Fruit fly (Drosophila melanogaster) whole organism, embryonic: ENCODE results near the gene CG14194.
A peak's percentile ranks its signal among the peaks of the same experiment; 100 is the strongest.

Source experiments
- BEAF-32 ChIP-seq: fragments of 200-800 bp; sonication (Bioruptor generic); optimal IDR thresholded peaks from 3 replicates; lab custom pipeline; 2017; ENCODE audit warnings: missing biosample characterization, missing genetic modification characterization, mild to moderate bottlenecking, moderate library complexity, missing genetic modification reagents
- CG11456 ChIP-seq: fragments of 200-800 bp; sonication (Bioruptor generic); IDR thresholded peaks from 3 replicates; pipeline ENCODE4 v1.3.6; 2022; ENCODE audit warnings: missing biosample characterization, missing genetic modification characterization
- CG11723 ChIP-seq: fragments of 200-800 bp; sonication (Bioruptor generic); optimal IDR thresholded peaks from 2 replicates; lab custom pipeline; 2017; ENCODE audit warnings: missing biosample characterization, mild to moderate bottlenecking, missing genetic modification characterization
- CG12071 ChIP-seq: fragments of 200-800 bp; sonication (Bioruptor generic); optimal IDR thresholded peaks from 3 replicates; lab custom pipeline; 2018; ENCODE audit warnings: missing biosample characterization, mild to moderate bottlenecking, missing genetic modification characterization
- CG15269 ChIP-seq: fragments of 200-800 bp; sonication (Bioruptor generic); optimal IDR thresholded peaks from 2 replicates; lab custom pipeline; 2018; ENCODE audit warnings: missing biosample characterization, mild to moderate bottlenecking, missing genetic modification characterization, moderate library complexity
- CG17385 ChIP-seq: fragments of 200-800 bp; sonication (Bioruptor generic); optimal IDR thresholded peaks from 3 replicates; lab custom pipeline; 2018; ENCODE audit warnings: missing biosample characterization, mild to moderate bottlenecking, missing genetic modification characterization
- CG17802 ChIP-seq: fragments of 200-800 bp; sonication (Bioruptor generic); optimal IDR thresholded peaks from 2 replicates; lab custom pipeline; 2018; ENCODE audit warnings: missing biosample characterization, mild to moderate bottlenecking, missing genetic modification characterization, moderate library complexity
- CG18619 ChIP-seq: fragments of 200-800 bp; sonication (Bioruptor generic); optimal IDR thresholded peaks from 3 replicates; lab custom pipeline; 2017; ENCODE audit warnings: missing biosample characterization, mild to moderate bottlenecking, missing genetic modification characterization
- CG2120 ChIP-seq: fragments of 200-800 bp; sonication (Bioruptor generic); optimal IDR thresholded peaks from 3 replicates; lab custom pipeline; 2016; ENCODE audit warnings: missing biosample characterization, missing genetic modification characterization
- CG2129 ChIP-seq: fragments of 200-800 bp; sonication (Bioruptor generic); IDR thresholded peaks from 2 replicates; pipeline ENCODE4 v1.3.6; 2022; ENCODE audit warnings: missing biosample characterization, missing genetic modification characterization; ENCODE audit not compliant: partially characterized antibody
- CG2199 ChIP-seq: fragments of 200-800 bp; sonication (Bioruptor generic); IDR thresholded peaks from 3 replicates; pipeline ENCODE4 v1.3.6; 2022; ENCODE audit warnings: missing biosample characterization, missing genetic modification characterization
- CG30020 ChIP-seq: fragments of 200-800 bp; optimal IDR thresholded peaks from 2 replicates; lab custom pipeline; 2019; ENCODE audit warnings: missing biosample characterization, mild to moderate bottlenecking, missing genetic modification characterization, moderate library complexity
- CG30431 ChIP-seq: fragments of 200-800 bp; sonication (Bioruptor generic); optimal IDR thresholded peaks from 2 replicates; lab custom pipeline; 2017; ENCODE audit warnings: missing biosample characterization, missing genetic modification characterization
- CG3163 ChIP-seq: fragments of 200-800 bp; sonication (Bioruptor generic); optimal IDR thresholded peaks from 3 replicates; lab custom pipeline; 2016; ENCODE audit warnings: missing biosample characterization, missing genetic modification characterization
- CG43689 ChIP-seq: fragments of 200-800 bp; sonication (Bioruptor generic); IDR thresholded peaks from 2 replicates; pipeline ENCODE4 v1.3.6; 2022; ENCODE audit warnings: missing biosample characterization, missing genetic modification characterization
- CG5953 ChIP-seq: fragments of 200-800 bp; sonication (Bioruptor generic); IDR thresholded peaks from 2 replicates; pipeline ENCODE4 v1.3.6; 2022; ENCODE audit warnings: missing biosample characterization, missing genetic modification characterization
- CG7357 ChIP-seq: fragments of 200-800 bp; sonication (Bioruptor generic); IDR thresholded peaks from 3 replicates; pipeline ENCODE4 v1.3.6; 2022; ENCODE audit warnings: missing biosample characterization, missing genetic modification characterization
- CG7372 ChIP-seq: fragments of 200-800 bp; sonication (Bioruptor generic); IDR thresholded peaks from 2 replicates; pipeline ENCODE4 v1.3.6; 2022; ENCODE audit warnings: missing biosample characterization, missing genetic modification characterization
- CG9437 ChIP-seq: fragments of 200-800 bp; sonication (Bioruptor generic); optimal IDR thresholded peaks from 2 replicates; lab custom pipeline; 2018; ENCODE audit warnings: missing biosample characterization, mild to moderate bottlenecking, missing genetic modification characterization
- Camta ChIP-seq: fragments of 200-800 bp; sonication (Bioruptor generic); optimal IDR thresholded peaks from 2 replicates; lab custom pipeline; 2016; ENCODE audit warnings: missing biosample characterization, missing genetic modification characterization
- CrebB ChIP-seq: fragments of 200-800 bp; sonication (Bioruptor generic); optimal IDR thresholded peaks from 3 replicates; lab custom pipeline; 2018; ENCODE audit warnings: missing biosample characterization, mild to moderate bottlenecking, missing genetic modification characterization
- Deaf1 ChIP-seq: fragments of 200-800 bp; optimal IDR thresholded peaks from 3 replicates; lab custom pipeline; 2019; ENCODE audit warnings: missing biosample characterization, mild to moderate bottlenecking, missing genetic modification characterization, moderate library complexity
- H2.0 ChIP-seq: fragments of 200-800 bp; sonication (Bioruptor generic); IDR thresholded peaks from 2 replicates; pipeline ENCODE4 v1.3.6; 2022; ENCODE audit warnings: missing biosample characterization, missing genetic modification characterization
- HHEX ChIP-seq: fragments of 200-800 bp; sonication (Bioruptor generic); optimal IDR thresholded peaks from 3 replicates; lab custom pipeline; 2017; ENCODE audit warnings: missing biosample characterization, mild to moderate bottlenecking, missing genetic modification characterization, missing genetic modification reagents
- Hey ChIP-seq: fragments of 200-800 bp; sonication (Bioruptor generic); optimal IDR thresholded peaks from 3 replicates; lab custom pipeline; 2018; ENCODE audit warnings: missing biosample characterization, mild to moderate bottlenecking, missing genetic modification characterization
- Hmr ChIP-seq: fragments of 200-800 bp; sonication (Bioruptor generic); optimal IDR thresholded peaks from 3 replicates; lab custom pipeline; 2017; ENCODE audit warnings: mild to moderate bottlenecking, missing biosample characterization, missing genetic modification reagents, missing genetic modification characterization
- NC2α ChIP-seq: fragments of 200-800 bp; sonication (Bioruptor generic); optimal IDR thresholded peaks from 2 replicates; lab custom pipeline; 2016; ENCODE audit warnings: missing biosample characterization, missing genetic modification characterization
- PHDP ChIP-seq: fragments of 200-800 bp; sonication (Bioruptor generic); optimal IDR thresholded peaks from 3 replicates; lab custom pipeline; 2018; ENCODE audit warnings: missing biosample characterization, mild to moderate bottlenecking, missing genetic modification characterization, moderate library complexity
- Poxn ChIP-seq: fragments of 200-800 bp; sonication (Bioruptor generic); IDR thresholded peaks from 2 replicates; pipeline ENCODE4 v1.3.6; 2022; ENCODE audit warnings: missing biosample characterization, missing genetic modification characterization
- Rfx ChIP-seq: fragments of 200-800 bp; sonication (Bioruptor generic); IDR thresholded peaks from 2 replicates; pipeline ENCODE4 v1.3.6; 2022; ENCODE audit warnings: missing biosample characterization, missing genetic modification characterization
- Sox102F ChIP-seq: fragments of 200-800 bp; sonication (Bioruptor generic); optimal IDR thresholded peaks from 2 replicates; lab custom pipeline; 2018; ENCODE audit warnings: missing biosample characterization, mild to moderate bottlenecking, missing genetic modification characterization, moderate library complexity
- ase ChIP-seq: fragments of 200-800 bp; sonication (Bioruptor generic); IDR thresholded peaks from 3 replicates; pipeline ENCODE4 v1.3.6; 2022; ENCODE audit warnings: missing biosample characterization, missing genetic modification characterization
- az2 ChIP-seq: fragments of 200-800 bp; sonication (Bioruptor generic); optimal IDR thresholded peaks from 3 replicates; lab custom pipeline; 2016; ENCODE audit warnings: missing biosample characterization, missing genetic modification characterization
- bowl ChIP-seq: fragments of 200-800 bp; sonication (Bioruptor generic); IDR thresholded peaks from 2 replicates; pipeline ENCODE4 v1.3.6; 2022; ENCODE audit warnings: missing biosample characterization, missing genetic modification characterization
- br ChIP-seq: fragments of >200 bp; optimal IDR thresholded peaks from 2 replicates; lab custom pipeline; 2017
- cato ChIP-seq: fragments of 200-800 bp; sonication (Bioruptor generic); optimal IDR thresholded peaks from 2 replicates; lab custom pipeline; 2016; ENCODE audit warnings: missing biosample characterization, missing genetic modification characterization, borderline replicate concordance
- cwo ChIP-seq: fragments of 200-800 bp; sonication (Bioruptor generic); optimal IDR thresholded peaks from 3 replicates; lab custom pipeline; 2017; ENCODE audit warnings: missing biosample characterization, missing genetic modification characterization, mild to moderate bottlenecking, moderate library complexity, missing genetic modification reagents
- dmrt99B ChIP-seq: fragments of 200-800 bp; sonication (Bioruptor generic); optimal IDR thresholded peaks from 2 replicates; lab custom pipeline; 2018; ENCODE audit warnings: missing biosample characterization, mild to moderate bottlenecking, missing genetic modification characterization, moderate library complexity
- dysf ChIP-seq: fragments of 200-800 bp; sonication (Bioruptor generic); IDR thresholded peaks from 3 replicates; pipeline ENCODE4 v1.3.6; 2022; ENCODE audit warnings: missing biosample characterization, missing genetic modification characterization
- exex ChIP-seq: fragments of 200-800 bp; sonication (Bioruptor generic); optimal IDR thresholded peaks from 4 replicates; lab custom pipeline; 2018; ENCODE audit warnings: missing biosample characterization, mild to moderate bottlenecking, missing genetic modification characterization, moderate library complexity
- gcm2 ChIP-seq: fragments of 200-800 bp; sonication (Bioruptor generic); optimal IDR thresholded peaks from 2 replicates; lab custom pipeline; 2016; ENCODE audit warnings: missing biosample characterization, missing genetic modification characterization
- gfzf ChIP-seq: fragments of 200-800 bp; sonication (Bioruptor generic); optimal IDR thresholded peaks from 2 replicates; lab custom pipeline; 2016; ENCODE audit warnings: missing biosample characterization, mild to moderate bottlenecking, missing genetic modification characterization, moderate library complexity
- ham ChIP-seq: fragments of 200-800 bp; sonication (Bioruptor generic); IDR thresholded peaks from 2 replicates; pipeline ENCODE4 v1.3.6; 2022; ENCODE audit warnings: missing biosample characterization, missing genetic modification characterization
- lbe ChIP-seq: fragments of 200-800 bp; sonication (Bioruptor generic); optimal IDR thresholded peaks from 2 replicates; lab custom pipeline; 2016; ENCODE audit warnings: missing biosample characterization, mild to moderate bottlenecking, missing genetic modification characterization
- maf-S ChIP-seq: fragments of 200-800 bp; sonication (Bioruptor generic); optimal IDR thresholded peaks from 2 replicates; lab custom pipeline; 2016; ENCODE audit warnings: missing biosample characterization, missing genetic modification characterization
- nmo ChIP-seq: fragments of 200-800 bp; sonication (Bioruptor generic); optimal IDR thresholded peaks from 2 replicates; lab custom pipeline; 2018; ENCODE audit warnings: missing biosample characterization, mild to moderate bottlenecking, missing genetic modification characterization, moderate library complexity
- prd ChIP-seq, 3 experiments: fragments of >200 bp in 2 of 3; fragments of 200-800 bp in 1 of 3; sonication (Bioruptor generic) in 1 of 3; optimal IDR thresholded peaks in 2 of 3; IDR thresholded peaks in 1 of 3; 2 replicates in 2 of 3; 3 replicates in 1 of 3; pipeline versions ENCODE4 v1.3.6 to Lab custom; 2017 to 2022; ENCODE audit warnings: missing biosample characterization in 1 of 3, missing genetic modification characterization in 1 of 3
- toy ChIP-seq: fragments of 200-800 bp; sonication (Bioruptor generic); IDR thresholded peaks from 2 replicates; pipeline ENCODE4 v1.3.6; 2022; ENCODE audit warnings: missing biosample characterization, missing genetic modification characterization
- yki ChIP-seq: fragments of >200 bp; optimal IDR thresholded peaks from 3 replicates; lab custom pipeline; 2018

Gene CG14194

dm6 chrX:19165144-19166011 lies 28.0 kb upstream of the CG14194 start (continued):
- TF ChIP-seq Hey (tag; lab: Kevin White, UChicago) (no peak), CG5953 (GFP tag; lab: Robert Waterston, UW) (no peak), cato (GFP tag; lab: Kevin White, UChicago) (no peak), BEAF-32 (GFP tag; lab: Kevin White, UChicago) (no peak), CG11456 (GFP tag; lab: Robert Waterston, UW) (0 out of 3 replicates have a peak, but pooled peaks have one; percentile 39), toy (no peak), CrebB (tag; lab: Kevin White, UChicago) (no peak), H2.0 (GFP tag; lab: Robert Waterston, UW) (no peak), NC2α (no peak), bowl (GFP tag; lab: Robert Waterston, UW) (no peak), dysf (GFP tag; lab: Robert Waterston, UW) (peak; percentile 15; the same call in 1 of the 3 replicates), Rfx (GFP tag; lab: Robert Waterston, UW) (no peak), HHEX (GFP tag; lab: Kevin White, UChicago) (no peak), br (no peak), ham (GFP tag; lab: Robert Waterston, UW) (no peak), CG43689 (GFP tag; lab: Robert Waterston, UW) (no peak), Sox102F (GFP tag; lab: Kevin White, UChicago) (peak; percentile 32), CG30020 (tag; lab: Kevin White, UChicago) (no peak), exex (peak; percentile 78), prd (optimal IDR thresholded peaks at IDR 0.05; lab: Kevin White, UChicago) (no peak), prd (GFP tag; IDR thresholded peaks at IDR 0.05; lab: Robert Waterston, UW) (peak; percentile 46; the same call in 2 of the 3 replicates), CG30431 (peak; percentile 8), Camta (no peak), cwo (GFP tag; lab: Kevin White, UChicago) (no peak), CG12071 (no peak), CG17385 (GFP tag; lab: Kevin White, UChicago) (no peak), CG2120 (GFP tag; lab: Kevin White, UChicago) (peak; percentile 47), Poxn (GFP tag; lab: Robert Waterston, UW) (no peak), CG3163 (no peak), nmo (peak; percentile 19), CG18619 (GFP tag; lab: Kevin White, UChicago) (peak; percentile 40), CG7357 (no peak), ase (no peak), yki (lab: Kevin White, UChicago) (no peak), CG11723 (GFP tag; lab: Kevin White, UChicago) (no peak), CG7372 (GFP tag; lab: Robert Waterston, UW) (no peak), Deaf1 (tag; lab: Kevin White, UChicago) (peak; percentile 43), dmrt99B (tag; lab: Kevin White, UChicago) (peak; percentile 50), CG2199 (no peak), CG2129 (GFP tag; lab: Robert Waterston, UW) (no peak), CG17802 (tag; lab: Kevin White, UChicago) (no peak), PHDP (tag; lab: Kevin White, UChicago) (no peak), maf-S (no peak), gcm2 (GFP tag; lab: Kevin White, UChicago) (no peak), gfzf (no peak), CG15269 (tag; lab: Kevin White, UChicago) (no peak), lbe (GFP tag; lab: Kevin White, UChicago) (no peak), CG9437 (peak; percentile 42), Hmr (peak; percentile 20), az2 (GFP tag; lab: Kevin White, UChicago) (no peak)
